Worm (Caenorhabditis elegans) whole organism, midembryonic: ENCODE results near the gene Y2H9A.4.

ENCODE experiments used
- T22C8.4 ChIP-seq: fragments of 200-800 bp; sonication (Bioruptor generic); IDR thresholded peaks from 2 replicates; pipeline ENCODE4 v1.3.6; 2022; ENCODE audit warnings: missing genetic modification characterization, missing compliant biosample characterization
- cog-1 ChIP-seq: sonication (generic microtip); optimal IDR thresholded peaks from 2 replicates; lab custom pipeline; 2016; ENCODE audit warnings: missing genetic modification characterization, missing compliant biosample characterization
- flt-1 ChIP-seq: fragments of 200-800 bp; sonication (Bioruptor generic); IDR thresholded peaks from 2 replicates; pipeline ENCODE4 v1.3.6; 2022; ENCODE audit warnings: missing genetic modification characterization, missing compliant biosample characterization
- klf-2 ChIP-seq: fragments of 200-800 bp; sonication (Bioruptor generic); conservative IDR thresholded peaks from 2 replicates; pipeline ENCODE4 v1.3.6; 2022; ENCODE audit warnings: missing genetic modification reagents, missing genetic modification characterization, missing compliant biosample characterization
- med-1 ChIP-seq: sonication (generic microtip); optimal IDR thresholded peaks from 2 replicates; lab custom pipeline; 2017; ENCODE audit warnings: missing genetic modification characterization, mild to moderate bottlenecking, missing compliant biosample characterization, antibody characterized with exemption, missing genetic modification reagents; ENCODE audit not compliant: insufficient read depth
- ztf-23 ChIP-seq: fragments of 200-800 bp; sonication (Bioruptor generic); IDR thresholded peaks from 2 replicates; pipeline ENCODE4 v1.3.6; 2022; ENCODE audit warnings: missing genetic modification reagents, missing genetic modification characterization, missing compliant biosample characterization
- ztf-29 ChIP-seq: fragments of 200-800 bp; sonication (Bioruptor generic); IDR thresholded peaks from 2 replicates; pipeline ENCODE4 v1.3.6; 2022; ENCODE audit warnings: missing genetic modification reagents, missing genetic modification characterization, missing compliant biosample characterization

- TF ChIP-seq klf-2 = no peak
- no peak for TF ChIP-seq flt-1 (GFP tag; lab: Robert Waterston, UW)
- no peak for TF ChIP-seq ztf-29 (GFP tag; lab: Robert Waterston, UW)
- no peak for TF ChIP-seq T22C8.4 (GFP tag; lab: Robert Waterston, UW)
- no peak for TF ChIP-seq cog-1 (tag; lab: Kevin White, UChicago)
- TF ChIP-seq med-1 = no peak
- TF ChIP-seq ztf-23 (GFP tag; lab: Robert Waterston, UW) = no peak
Observed at ce11 chrV:13420640-13421039, 25.1 kb upstream of the Y2H9A.4 start, which contains the start of gene srv-8.
